Worm (Caenorhabditis elegans) whole organism, young adult: ENCODE results near the gene glb-19.

Experiments
- F49E8.2 ChIP-seq: sonication (generic microtip); optimal IDR thresholded peaks from 3 replicates; lab custom pipeline; 2017; ENCODE audit warnings: missing genetic modification characterization, mild to moderate bottlenecking, missing compliant biosample characterization, antibody characterized with exemption, moderate library complexity; ENCODE audit not compliant: insufficient read depth
- F52B5.7 ChIP-seq: sonication (generic microtip); optimal IDR thresholded peaks from 2 replicates; lab custom pipeline; 2016; ENCODE audit warnings: mild to moderate bottlenecking, missing genetic modification characterization, missing compliant biosample characterization
- F55B11.4 ChIP-seq: sonication (generic microtip); optimal IDR thresholded peaks from 2 replicates; lab custom pipeline; 2016; ENCODE audit warnings: missing compliant biosample characterization, missing genetic modification characterization, borderline replicate concordance; ENCODE audit not compliant: insufficient read depth
- Y53F4B.3 ChIP-seq: fragments of 200-800 bp; sonication (Bioruptor generic); IDR thresholded peaks from 2 replicates; pipeline ENCODE4 v1.3.6; 2022; ENCODE audit warnings: missing genetic modification reagents, missing genetic modification characterization, missing compliant biosample characterization
- Y67H2A.10 ChIP-seq: fragments of 200-800 bp; sonication (Bioruptor generic); conservative IDR thresholded peaks from 2 replicates; pipeline ENCODE4 v1.3.6; 2022; ENCODE audit warnings: missing genetic modification reagents, missing genetic modification characterization, missing compliant biosample characterization
- aptf-3 ChIP-seq: fragments of 200-800 bp; sonication (Bioruptor generic); IDR thresholded peaks from 2 replicates; pipeline ENCODE4 v1.3.6; 2022; ENCODE audit warnings: missing genetic modification characterization, missing compliant biosample characterization
- atf-7 ChIP-seq: sonication (generic microtip); optimal IDR thresholded peaks from 2 replicates; lab custom pipeline; 2017; ENCODE audit warnings: mild to moderate bottlenecking, missing genetic modification characterization, missing compliant biosample characterization
- attf-6 ChIP-seq: fragments of 200-800 bp; sonication (Bioruptor generic); IDR thresholded peaks from 2 replicates; pipeline ENCODE4 v1.3.6; 2022; ENCODE audit warnings: missing genetic modification reagents, missing genetic modification characterization, missing compliant biosample characterization
- cebp-1 ChIP-seq, 2 experiments: fragments of 200-800 bp in 1 of 2; sonication (Bioruptor generic) in 1 of 2; sonication (generic microtip) in 1 of 2; IDR thresholded peaks in 1 of 2; optimal IDR thresholded peaks in 1 of 2; 2 replicates each; pipeline versions ENCODE4 v1.3.6 to Lab custom; 2017 to 2022; ENCODE audit warnings: missing compliant biosample characterization in 2 of 2, missing genetic modification characterization in 2 of 2, mild to moderate bottlenecking in 1 of 2, missing genetic modification reagents in 1 of 2, moderate library complexity in 1 of 2
- cebp-2 ChIP-seq: fragments of 200-800 bp; sonication (Bioruptor generic); IDR thresholded peaks from 2 replicates; pipeline ENCODE4 v1.3.6; 2022; ENCODE audit warnings: missing genetic modification characterization, missing compliant biosample characterization
- ceh-40 ChIP-seq: fragments of 200-800 bp; sonication (Bioruptor generic); IDR thresholded peaks from 2 replicates; pipeline ENCODE4 v1.3.6; 2022; ENCODE audit warnings: missing genetic modification characterization, missing compliant biosample characterization
- ceh-91 ChIP-seq: fragments of 200-800 bp; sonication (Bioruptor generic); IDR thresholded peaks from 2 replicates; pipeline ENCODE4 v1.3.6; 2022; ENCODE audit warnings: missing genetic modification reagents, missing genetic modification characterization, missing compliant biosample characterization
- die-1 ChIP-seq: sonication (generic microtip); optimal IDR thresholded peaks from 2 replicates; lab custom pipeline; 2016; ENCODE audit warnings: missing genotype, mild to moderate bottlenecking, missing genetic modification characterization, missing compliant biosample characterization
- efl-1 ChIP-seq: fragments of 150-350 bp; optimal IDR thresholded peaks from 2 replicates; lab custom pipeline; 2014; ENCODE audit warnings: missing biosample characterization, missing genetic modification reagents, missing genetic modification characterization
- egl-44 ChIP-seq: fragments of 200-800 bp; sonication (Bioruptor generic); IDR thresholded peaks from 2 replicates; pipeline ENCODE4 v1.3.6; 2022; ENCODE audit warnings: missing genetic modification reagents, missing genetic modification characterization, missing compliant biosample characterization
- egrh-3 ChIP-seq: fragments of 200-800 bp; sonication (Bioruptor generic); IDR thresholded peaks from 2 replicates; pipeline ENCODE4 v1.3.6; 2022; ENCODE audit warnings: missing genetic modification reagents, missing genetic modification characterization, missing compliant biosample characterization
- ekl-4 ChIP-seq: fragments of 200-800 bp; sonication (Bioruptor generic); IDR thresholded peaks from 2 replicates; pipeline ENCODE4 v1.3.6; 2022; ENCODE audit warnings: missing genetic modification reagents, missing genetic modification characterization, missing compliant biosample characterization
- gei-17 ChIP-seq: fragments of 200-800 bp; sonication (Bioruptor generic); optimal IDR thresholded peaks from 2 replicates; lab custom pipeline; 2018; ENCODE audit warnings: mild to moderate bottlenecking, missing genetic modification characterization, missing compliant biosample characterization
- him-1 ChIP-seq: sonication (generic microtip); optimal IDR thresholded peaks from 2 replicates; lab custom pipeline; 2016; ENCODE audit warnings: missing genotype, missing genetic modification reagents, missing genetic modification characterization, missing compliant biosample characterization
- hlh-26 ChIP-seq: fragments of 200-800 bp; sonication (Bioruptor generic); conservative IDR thresholded peaks from 2 replicates; pipeline ENCODE4 v1.3.6; 2022; ENCODE audit warnings: missing genetic modification reagents, missing genetic modification characterization, missing compliant biosample characterization
- hrde-1 ChIP-seq: sonication (generic microtip); optimal IDR thresholded peaks from 2 replicates; lab custom pipeline; 2016; ENCODE audit warnings: missing genetic modification characterization, mild to moderate bottlenecking, missing compliant biosample characterization, moderate library complexity, missing genotype, missing genetic modification reagents, borderline replicate concordance
- hsf-1 ChIP-seq: fragments of 200-800 bp; sonication (Bioruptor generic); IDR thresholded peaks from 2 replicates; pipeline ENCODE4 v1.3.6; 2022; ENCODE audit warnings: missing genetic modification reagents, missing genetic modification characterization, missing compliant biosample characterization
- lag-1 ChIP-seq: fragments of 200-800 bp; sonication (Bioruptor generic); IDR thresholded peaks from 2 replicates; pipeline ENCODE4 v1.3.6; 2022; ENCODE audit warnings: missing genetic modification reagents, missing genetic modification characterization, missing compliant biosample characterization
- lin-40 ChIP-seq: sonication (generic microtip); optimal IDR thresholded peaks from 2 replicates; lab custom pipeline; 2016; ENCODE audit warnings: missing genetic modification characterization, mild to moderate bottlenecking, missing compliant biosample characterization, missing genotype, missing genetic modification reagents
- lsl-1 ChIP-seq: fragments of 200-800 bp; sonication (Bioruptor generic); optimal IDR thresholded peaks from 2 replicates; lab custom pipeline; 2018; ENCODE audit warnings: mild to moderate bottlenecking, missing genetic modification characterization, moderate library complexity, missing compliant biosample characterization
- lsy-27 ChIP-seq: sonication (generic microtip); optimal IDR thresholded peaks from 2 replicates; lab custom pipeline; 2017; ENCODE audit warnings: missing genetic modification characterization, mild to moderate bottlenecking, missing compliant biosample characterization, antibody characterized with exemption, missing genotype, borderline replicate concordance; ENCODE audit not compliant: insufficient read depth
- madf-8 ChIP-seq: fragments of 200-800 bp; sonication (Bioruptor generic); conservative IDR thresholded peaks from 2 replicates; pipeline ENCODE4 v1.3.6; 2022; ENCODE audit warnings: missing genetic modification reagents, missing genetic modification characterization, missing compliant biosample characterization
- mcd-1 ChIP-seq: fragments of 200-800 bp; sonication (Bioruptor generic); IDR thresholded peaks from 2 replicates; pipeline ENCODE4 v1.3.6; 2022; ENCODE audit warnings: missing genetic modification reagents, missing genetic modification characterization, missing compliant biosample characterization
- nhr-179 ChIP-seq: sonication (generic microtip); optimal IDR thresholded peaks from 2 replicates; lab custom pipeline; 2016; ENCODE audit warnings: mild to moderate bottlenecking, missing genetic modification characterization, missing compliant biosample characterization
- pbrm-1 ChIP-seq: fragments of 200-800 bp; sonication (Bioruptor generic); IDR thresholded peaks from 2 replicates; pipeline ENCODE4 v1.3.6; 2022; ENCODE audit warnings: missing genetic modification reagents, missing genetic modification characterization, missing compliant biosample characterization
- pha-4 ChIP-seq: fragments of 150-350 bp; sonication (generic microtip); optimal IDR thresholded peaks from 2 replicates; lab custom pipeline; 2014; ENCODE audit warnings: missing biosample characterization, missing genetic modification reagents, missing genetic modification characterization
- rec-8 ChIP-seq, 2 experiments: sonication (generic microtip); optimal IDR thresholded peaks; 2 replicates each; lab custom pipeline; 2016; ENCODE audit warnings: mild to moderate bottlenecking in 2 of 2, missing genetic modification characterization in 2 of 2, missing genetic modification reagents in 2 of 2, missing genotype in 2 of 2, missing biosample characterization in 1 of 2, missing compliant biosample characterization in 1 of 2, moderate library complexity in 1 of 2
- sdz-38 ChIP-seq: sonication (generic microtip); optimal IDR thresholded peaks from 2 replicates; lab custom pipeline; 2016; ENCODE audit warnings: missing genotype, missing genetic modification characterization, missing compliant biosample characterization
- sptf-2 ChIP-seq: fragments of 200-800 bp; sonication (Bioruptor generic); optimal IDR thresholded peaks from 2 replicates; lab custom pipeline; 2018; ENCODE audit warnings: mild to moderate bottlenecking, missing genetic modification characterization, missing compliant biosample characterization
- tbp1 ChIP-seq: fragments of 200-800 bp; sonication (Bioruptor generic); optimal IDR thresholded peaks from 2 replicates; lab custom pipeline; 2018; ENCODE audit warnings: mild to moderate bottlenecking, missing genetic modification characterization, missing compliant biosample characterization
- tlf-1 ChIP-seq: fragments of 200-800 bp; sonication (Bioruptor generic); optimal IDR thresholded peaks from 2 replicates; lab custom pipeline; 2018; ENCODE audit warnings: mild to moderate bottlenecking, missing genetic modification characterization, missing compliant biosample characterization
- unc-130 ChIP-seq: sonication (generic microtip); optimal IDR thresholded peaks from 2 replicates; lab custom pipeline; 2016; ENCODE audit warnings: missing genetic modification reagents, missing genetic modification characterization, missing compliant biosample characterization
- unc-62 ChIP-seq: fragments of 150-350 bp; optimal IDR thresholded peaks from 2 replicates; lab custom pipeline; 2014; ENCODE audit warnings: missing biosample characterization, missing genetic modification reagents, missing genetic modification characterization
- xnd-1 ChIP-seq: sonication (generic microtip); optimal IDR thresholded peaks from 2 replicates; lab custom pipeline; 2016; ENCODE audit warnings: missing genotype, missing genetic modification reagents, missing genetic modification characterization, missing compliant biosample characterization
- ztf-28 ChIP-seq: fragments of 200-800 bp; sonication (Bioruptor generic); IDR thresholded peaks from 2 replicates; pipeline ENCODE4 v1.3.6; 2022; ENCODE audit warnings: missing genetic modification reagents, missing genetic modification characterization, missing compliant biosample characterization
- ztf-3 ChIP-seq: fragments of 200-800 bp; sonication (Bioruptor generic); optimal IDR thresholded peaks from 2 replicates; lab custom pipeline; 2018; ENCODE audit warnings: mild to moderate bottlenecking, missing genetic modification characterization, missing compliant biosample characterization

The glb-19 gene

DNA sequence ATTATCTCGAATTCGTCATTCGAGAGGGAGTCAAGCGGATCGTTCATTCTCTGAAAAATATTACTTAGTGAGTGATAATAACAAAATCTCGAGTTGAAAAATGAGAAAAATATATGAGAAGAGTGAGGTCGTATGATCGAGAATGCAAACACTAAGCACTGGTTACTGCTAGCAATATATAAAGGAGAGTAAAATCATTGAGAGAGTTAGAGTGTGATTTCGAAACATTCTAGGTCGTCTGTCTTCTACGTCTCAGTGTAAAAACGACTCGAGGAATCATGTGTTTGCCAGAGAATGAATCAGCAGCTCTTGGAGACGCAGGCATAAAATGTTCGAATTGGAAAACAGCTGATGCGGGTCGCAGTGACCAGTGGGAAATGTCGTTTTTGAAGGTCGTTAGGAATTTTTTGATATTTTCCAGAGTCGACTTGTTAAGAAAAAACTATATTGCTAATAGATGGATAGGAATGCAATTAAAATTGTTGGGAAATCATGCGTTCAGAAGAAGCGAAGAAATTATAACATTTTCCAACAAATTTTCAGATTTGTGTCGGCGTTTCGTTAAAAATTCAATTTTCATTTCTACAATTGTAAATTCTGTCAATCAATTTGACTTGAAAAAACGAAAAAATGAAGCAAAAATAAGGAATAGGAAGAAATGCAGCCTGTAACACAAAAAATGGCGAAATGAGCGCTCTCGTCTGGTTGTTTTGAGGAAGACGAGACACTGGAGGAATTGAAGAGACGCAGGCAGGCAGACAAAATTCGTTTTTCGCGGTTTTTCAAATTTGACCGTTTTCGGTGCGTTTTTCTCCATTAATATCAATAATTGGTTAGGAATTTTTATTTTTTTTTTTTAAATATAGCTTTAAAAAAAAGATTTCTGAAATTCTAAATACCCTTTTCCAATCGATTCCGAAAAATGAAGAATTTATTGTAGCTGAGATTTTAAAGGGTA is 43.4 kb upstream of the glb-19 start, which contains the start of gene allo-1 (continued):
- TF ChIP-seq ekl-4 (GFP tag; lab: Robert Waterston, UW) (peak; percentile 42; the same call in 1 of the 2 replicates), die-1 (tag; lab: Kevin White, UChicago) (no peak), atf-7 (tag; lab: Kevin White, UChicago) (no peak), aptf-3 (no peak), tbp1 (peak; percentile 44), rec-8 (tag; optimal IDR thresholded peaks at IDR 0.05; lab: Kevin White, UChicago) (no peak), lin-40 (tag; lab: Kevin White, UChicago) (peak; percentile 52), efl-1 (GFP tag; lab: Kevin White, UChicago) (peak; percentile 62), Y53F4B.3 (GFP tag; lab: Robert Waterston, UW) (no peak), egrh-3 (GFP tag; lab: Robert Waterston, UW) (no peak), pha-4 (tag; lab: Kevin White, UChicago) (peak; percentile 4), sdz-38 (tag; lab: Kevin White, UChicago) (no peak), ztf-3 (GFP tag; lab: Kevin White, UChicago) (no peak)
- TF ChIP-seq, all 124 proteins: peak for 25

DNA sequence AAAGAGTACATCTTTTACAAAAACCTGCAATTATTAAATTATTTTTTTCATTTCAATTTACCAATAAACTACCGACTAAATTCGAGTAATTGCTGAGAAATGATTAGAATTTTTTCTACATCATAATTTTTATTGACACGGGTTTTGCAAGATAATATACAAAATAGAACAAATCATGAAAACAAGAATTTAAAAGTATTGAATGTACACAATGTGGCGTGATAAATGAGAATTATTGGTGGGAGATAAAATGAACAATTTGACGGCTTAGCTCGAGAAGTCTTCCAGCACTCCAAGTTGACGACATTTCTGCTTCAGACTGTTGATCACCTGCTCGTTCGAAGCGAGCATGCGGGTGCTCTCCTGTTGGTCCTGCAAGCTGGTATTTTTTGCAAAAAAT is 41.3 kb upstream of the glb-19 start, which contains the start of gene R102.4:
Gene R102.4 (minus strand): TSS at position 101 of the 400 bp plus-strand sequence.
- TF ChIP-seq sptf-2 (no peak), mcd-1 (GFP tag; lab: Robert Waterston, UW) (no peak), cebp-2 (GFP tag; lab: Robert Waterston, UW) (no peak), Y67H2A.10 (no peak), lag-1 (GFP tag; lab: Robert Waterston, UW) (no peak), hlh-26 (GFP tag; lab: Robert Waterston, UW) (no peak), gei-17 (no peak), xnd-1 (tag; lab: Kevin White, UChicago) (no peak), unc-130 (GFP tag; lab: Kevin White, UChicago) (no peak), lsl-1 (GFP tag; lab: Kevin White, UChicago) (no peak), egl-44 (no peak)

DNA sequence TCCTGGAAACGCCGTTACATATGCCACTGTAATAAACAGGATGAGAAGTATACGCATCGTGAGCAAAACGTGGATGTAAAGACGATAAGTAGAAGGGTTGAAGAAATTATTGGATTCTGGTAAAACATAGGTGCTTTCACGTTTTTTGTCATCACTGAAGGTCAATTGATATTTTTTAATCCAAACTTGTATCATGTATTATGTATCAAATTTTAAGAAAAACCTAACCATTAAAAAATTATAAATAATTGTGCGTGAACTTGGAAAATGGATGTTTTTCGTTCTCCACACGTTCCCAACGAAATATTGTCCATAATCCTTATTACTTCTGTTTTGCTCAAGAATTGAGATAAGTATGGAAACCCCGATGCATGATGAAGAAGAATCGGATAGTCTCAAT is 36.2 kb upstream of the glb-19 start, which contains the start of gene R102.8:
Gene R102.8 (minus strand): TSS at position 101 of the 400 bp plus-strand sequence.
- TF ChIP-seq ceh-91 (GFP tag; lab: Robert Waterston, UW) (no peak), sdz-38 (tag; lab: Kevin White, UChicago) (no peak), attf-6 (no peak), F52B5.7 (tag; lab: Kevin White, UChicago) (no peak), F55B11.4 (no peak), unc-62 (GFP tag; lab: Kevin White, UChicago) (no peak), hlh-26 (GFP tag; lab: Robert Waterston, UW) (no peak), F49E8.2 (tag; lab: Kevin White, UChicago) (no peak), die-1 (tag; lab: Kevin White, UChicago) (no peak), Y67H2A.10 (no peak), hsf-1 (GFP tag; lab: Robert Waterston, UW) (no peak)
- TF ChIP-seq, all 124 proteins: peak for 0

DNA sequence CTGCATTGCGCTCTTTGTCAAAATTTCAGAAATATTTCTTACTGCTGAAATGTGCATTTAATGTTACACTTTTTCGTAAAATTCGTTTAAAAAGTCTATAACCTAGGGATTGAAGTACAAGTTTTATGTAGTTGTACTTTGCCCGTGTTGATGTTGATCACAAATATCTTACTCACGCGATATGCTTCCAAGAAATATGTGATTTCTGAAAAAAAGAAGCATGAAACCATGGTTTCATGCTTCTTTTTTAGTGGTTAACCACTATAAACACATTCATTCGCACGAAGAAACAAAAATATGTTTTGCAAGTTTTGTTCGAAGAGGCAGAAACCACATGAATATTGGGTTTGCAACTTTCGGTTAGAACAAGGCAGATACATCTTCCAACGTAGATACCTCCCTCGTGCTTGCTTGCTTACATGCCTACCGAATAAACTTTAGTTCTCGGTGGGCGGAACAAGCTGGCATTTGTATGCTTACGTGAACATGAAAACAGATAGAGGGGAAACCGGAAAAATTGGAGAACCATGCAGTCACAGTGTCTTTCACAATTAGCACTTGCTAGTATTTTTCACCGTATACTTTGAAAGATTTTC is 35.1 kb upstream of the glb-19 start, which contains the start of gene R102.3:
Gene R102.3 (plus strand): TSS at position 546 of the 596 bp plus-strand sequence.
- no peak for TF ChIP-seq ztf-28 (GFP tag; lab: Robert Waterston, UW)
- no peak for TF ChIP-seq nhr-179 (tag; lab: Kevin White, UChicago)
- no peak for TF ChIP-seq hrde-1 (tag; lab: Kevin White, UChicago)
- no peak for TF ChIP-seq tlf-1 (GFP tag; lab: Kevin White, UChicago)
- no peak for TF ChIP-seq lsy-27 (tag; lab: Kevin White, UChicago)
- no peak for TF ChIP-seq cebp-1 (GFP tag; IDR thresholded peaks at IDR 0.05; lab: Robert Waterston, UW)
- no peak for TF ChIP-seq cebp-1 (tag; optimal IDR thresholded peaks at IDR 0.05; lab: Kevin White, UChicago)
- TF ChIP-seq him-1 (tag; lab: Kevin White, UChicago), result no peak
- TF ChIP-seq madf-8 (GFP tag; lab: Robert Waterston, UW), result no peak
- TF ChIP-seq ceh-40 (GFP tag; lab: Robert Waterston, UW), result no peak
- no peak for TF ChIP-seq tbp1
- TF ChIP-seq pbrm-1, result no peak
